Fruit fly (Drosophila melanogaster) whole organism, adult: Measurements from ENCODE around the gene Kat60.
A peak's percentile ranks its signal among the peaks of the same experiment; 100 is the strongest.

Source experiments
- CG11617 ChIP-seq: fragments of 200-800 bp; sonication (Bioruptor generic); optimal IDR thresholded peaks from 2 replicates; lab custom pipeline; 2017; ENCODE audit warnings: mild to moderate bottlenecking, missing biosample characterization, missing genetic modification reagents, missing genetic modification characterization
- CG12768 ChIP-seq: fragments of 200-800 bp; sonication (Bioruptor generic); optimal IDR thresholded peaks from 2 replicates; lab custom pipeline; 2017; ENCODE audit warnings: missing biosample characterization, missing genetic modification characterization, mild to moderate bottlenecking, moderate library complexity, missing genetic modification reagents
- CG14711 ChIP-seq: fragments of 200-800 bp; sonication (Bioruptor generic); optimal IDR thresholded peaks from 2 replicates; lab custom pipeline; 2018; ENCODE audit warnings: missing biosample characterization, mild to moderate bottlenecking, missing genetic modification characterization, moderate library complexity
- CG1620 ChIP-seq: fragments of 200-800 bp; sonication (Bioruptor generic); optimal IDR thresholded peaks from 2 replicates; lab custom pipeline; 2016; ENCODE audit warnings: missing biosample characterization, missing genetic modification characterization
- CG33017 ChIP-seq: fragments of 200-800 bp; sonication (Bioruptor generic); optimal IDR thresholded peaks from 2 replicates; lab custom pipeline; 2018; ENCODE audit warnings: missing biosample characterization, mild to moderate bottlenecking, missing genetic modification characterization, moderate library complexity
- CG5204 ChIP-seq: fragments of 200-800 bp; sonication (Bioruptor generic); optimal IDR thresholded peaks from 2 replicates; lab custom pipeline; 2016; ENCODE audit warnings: missing biosample characterization, missing genetic modification characterization
- CG7045 ChIP-seq: fragments of 200-800 bp; sonication (Bioruptor generic); optimal IDR thresholded peaks from 2 replicates; lab custom pipeline; 2017; ENCODE audit warnings: missing biosample characterization, mild to moderate bottlenecking, missing genetic modification characterization
- CG7101 ChIP-seq: fragments of 200-800 bp; sonication (Bioruptor generic); optimal IDR thresholded peaks from 2 replicates; lab custom pipeline; 2018; ENCODE audit warnings: missing biosample characterization, mild to moderate bottlenecking, missing genetic modification characterization, moderate library complexity
- Clk ChIP-seq: fragments of 200-800 bp; sonication (Bioruptor generic); optimal IDR thresholded peaks from 2 replicates; lab custom pipeline; 2017; ENCODE audit warnings: missing biosample characterization, missing genetic modification characterization
- Crg-1 ChIP-seq: fragments of 200-800 bp; sonication (Bioruptor generic); optimal IDR thresholded peaks from 2 replicates; lab custom pipeline; 2016; ENCODE audit warnings: missing biosample characterization, missing genetic modification characterization
- Hr96 ChIP-seq: fragments of 200-800 bp; sonication (Bioruptor generic); optimal IDR thresholded peaks from 2 replicates; lab custom pipeline; 2016; ENCODE audit warnings: missing biosample characterization, missing genetic modification characterization
- Mnt ChIP-seq: fragments of 200-800 bp; sonication (Bioruptor generic); optimal IDR thresholded peaks from 2 replicates; lab custom pipeline; 2016; ENCODE audit warnings: missing biosample characterization, mild to moderate bottlenecking, missing genetic modification characterization
- bab1 ChIP-seq: fragments of 200-800 bp; sonication (Bioruptor generic); optimal IDR thresholded peaks from 3 replicates; lab custom pipeline; 2019; ENCODE audit warnings: missing biosample characterization, mild to moderate bottlenecking, missing genetic modification characterization, moderate library complexity
- cic ChIP-seq: fragments of 200-800 bp; sonication (Bioruptor generic); optimal IDR thresholded peaks from 2 replicates; lab custom pipeline; 2017; ENCODE audit warnings: missing biosample characterization, mild to moderate bottlenecking, missing genetic modification characterization, moderate library complexity
- cnc ChIP-seq, 2 experiments: fragments of >200 bp; optimal IDR thresholded peaks; 2 replicates each; lab custom pipeline; 2017
- kay ChIP-seq: fragments of 200-800 bp; sonication (Bioruptor generic); peaks from one replicate; lab custom pipeline; 2016; ENCODE audit warnings: missing biosample characterization, missing genetic modification characterization, borderline replicate concordance
- ovo ChIP-seq: fragments of 200-800 bp; sonication (Bioruptor generic); optimal IDR thresholded peaks from 2 replicates; lab custom pipeline; 2016; ENCODE audit warnings: missing biosample characterization, missing genetic modification characterization
- pad ChIP-seq: fragments of 200-800 bp; sonication (Bioruptor generic); optimal IDR thresholded peaks from 3 replicates; lab custom pipeline; 2017; ENCODE audit warnings: missing biosample characterization, missing genetic modification characterization, mild to moderate bottlenecking, moderate library complexity, missing genetic modification reagents
- tj ChIP-seq: fragments of 200-800 bp; sonication (Bioruptor generic); optimal IDR thresholded peaks from 3 replicates; lab custom pipeline; 2017; ENCODE audit warnings: missing biosample characterization, mild to moderate bottlenecking, missing genetic modification characterization, moderate library complexity
- toe ChIP-seq: fragments of 200-800 bp; sonication (Bioruptor generic); optimal IDR thresholded peaks from 2 replicates; lab custom pipeline; 2016; ENCODE audit warnings: missing biosample characterization, missing genetic modification characterization

Kat60 gene

DNA sequence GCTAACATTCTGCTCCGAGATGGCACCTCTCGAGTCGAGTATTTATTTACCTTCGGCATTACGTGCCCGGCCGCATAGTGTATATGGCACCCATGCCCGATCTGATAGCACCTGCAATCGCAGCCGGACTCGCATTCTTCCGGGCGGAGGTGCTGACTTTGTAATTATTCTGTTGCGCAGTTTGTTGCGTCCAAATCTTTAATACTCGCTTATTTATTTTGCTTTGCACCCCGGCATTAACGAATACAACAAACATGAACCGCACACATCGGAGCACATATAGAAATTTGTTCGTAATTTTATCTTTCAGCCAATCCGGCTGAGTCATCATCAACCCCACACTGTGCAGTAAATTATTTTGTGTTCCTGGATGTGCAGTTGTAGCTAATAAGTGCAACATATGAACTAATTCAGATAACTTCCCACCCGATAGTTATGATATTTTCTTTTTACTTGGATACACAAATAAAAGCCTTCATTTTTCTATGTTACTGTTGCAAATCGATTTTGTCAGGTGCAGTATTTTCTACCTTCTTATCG, 30.1 kb upstream of the Kat60 start:
- TF ChIP-seq pad = no peak
- TF ChIP-seq Mnt (GFP tag; lab: Kevin White, UChicago) = peak; percentile 55
- no peak for TF ChIP-seq Clk (GFP tag; lab: Kevin White, UChicago)
- TF ChIP-seq CG1620 (GFP tag; lab: Kevin White, UChicago) = peak; percentile 4
- peak; percentile 14 for TF ChIP-seq CG12768 (GFP tag; lab: Kevin White, UChicago)
- no peak for TF ChIP-seq toe (GFP tag; lab: Kevin White, UChicago)
- peak; percentile 83 for TF ChIP-seq tj (GFP tag; lab: Kevin White, UChicago)
- TF ChIP-seq CG11617 (GFP tag; lab: Kevin White, UChicago) = no peak
- no peak for TF ChIP-seq Hr96 (GFP tag; lab: Kevin White, UChicago)
- no peak for TF ChIP-seq CG14711 (tag; lab: Kevin White, UChicago)
- TF ChIP-seq kay (GFP tag; lab: Kevin White, UChicago) = peak; percentile 96
- peak; percentile 28 for TF ChIP-seq CG33017 (tag; lab: Kevin White, UChicago)
- peak; percentile 27 for TF ChIP-seq Crg-1 (GFP tag; lab: Kevin White, UChicago)
- TF ChIP-seq CG5204 (GFP tag; lab: Kevin White, UChicago) = no peak
- TF ChIP-seq CG7101 (tag; lab: Kevin White, UChicago) = peak; percentile 20
- TF ChIP-seq CG7045 = no peak
- TF ChIP-seq ovo = peak; percentile 36
- TF ChIP-seq cic = peak; percentile 76
- TF ChIP-seq bab1 (GFP tag; lab: Kevin White, UChicago) = no peak
- TF ChIP-seq cnc (optimal IDR thresholded peaks at IDR 0.05; lab: Kevin White, UChicago) = peak in 1 of 2 experiments; percentile 70

DNA sequence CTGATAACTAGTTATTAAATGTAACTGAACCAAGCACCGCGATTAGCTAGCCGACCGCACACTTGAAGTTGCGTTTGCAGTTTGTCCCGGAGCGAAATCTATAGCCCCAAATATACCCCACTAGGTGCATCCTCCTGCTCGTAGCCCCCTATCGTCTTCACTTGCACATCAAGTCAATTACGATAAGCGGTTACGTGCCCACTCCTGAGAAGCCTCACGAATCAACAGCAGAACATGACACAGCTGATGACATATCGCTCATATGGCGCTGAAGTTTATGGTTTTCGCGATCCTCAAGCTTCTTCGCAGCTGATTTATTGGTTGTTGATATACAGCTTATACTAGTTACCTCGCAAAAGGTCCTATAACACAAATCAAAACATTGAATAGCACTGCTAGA, 29.3 kb upstream of the Kat60 start:
- no peak for TF ChIP-seq CG7101 (tag; lab: Kevin White, UChicago)
- TF ChIP-seq CG12768 (GFP tag; lab: Kevin White, UChicago) = peak; percentile 29
- TF ChIP-seq bab1 (GFP tag; lab: Kevin White, UChicago) = no peak
- no peak for TF ChIP-seq Crg-1 (GFP tag; lab: Kevin White, UChicago)
- TF ChIP-seq cic = peak; percentile 56
- no peak for TF ChIP-seq cnc (optimal IDR thresholded peaks at IDR 0.05; lab: Kevin White, UChicago)
- no peak for TF ChIP-seq kay (GFP tag; lab: Kevin White, UChicago)
- TF ChIP-seq ovo = no peak
- peak; percentile 30 for TF ChIP-seq CG33017 (tag; lab: Kevin White, UChicago)

DNA sequence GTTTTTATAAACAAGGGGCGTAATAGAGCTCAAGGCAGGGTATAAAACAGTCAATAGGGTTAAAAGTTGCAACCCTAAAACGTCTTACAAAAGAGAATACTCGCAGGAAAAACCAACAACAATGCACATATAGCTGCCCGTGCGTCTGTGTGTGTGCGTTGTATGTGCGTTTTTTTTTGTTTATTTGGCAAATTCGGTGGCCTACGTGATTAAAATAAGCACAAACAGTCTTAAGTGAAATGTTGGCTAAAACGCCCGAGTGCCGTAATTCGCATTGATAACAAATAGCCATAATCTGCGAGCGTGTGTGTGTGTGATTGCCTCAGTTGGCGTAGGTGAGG, 25.1 kb upstream of the Kat60 start:
- no peak for TF ChIP-seq CG5204 (GFP tag; lab: Kevin White, UChicago)
- TF ChIP-seq tj (GFP tag; lab: Kevin White, UChicago) = peak; percentile 85

DNA sequence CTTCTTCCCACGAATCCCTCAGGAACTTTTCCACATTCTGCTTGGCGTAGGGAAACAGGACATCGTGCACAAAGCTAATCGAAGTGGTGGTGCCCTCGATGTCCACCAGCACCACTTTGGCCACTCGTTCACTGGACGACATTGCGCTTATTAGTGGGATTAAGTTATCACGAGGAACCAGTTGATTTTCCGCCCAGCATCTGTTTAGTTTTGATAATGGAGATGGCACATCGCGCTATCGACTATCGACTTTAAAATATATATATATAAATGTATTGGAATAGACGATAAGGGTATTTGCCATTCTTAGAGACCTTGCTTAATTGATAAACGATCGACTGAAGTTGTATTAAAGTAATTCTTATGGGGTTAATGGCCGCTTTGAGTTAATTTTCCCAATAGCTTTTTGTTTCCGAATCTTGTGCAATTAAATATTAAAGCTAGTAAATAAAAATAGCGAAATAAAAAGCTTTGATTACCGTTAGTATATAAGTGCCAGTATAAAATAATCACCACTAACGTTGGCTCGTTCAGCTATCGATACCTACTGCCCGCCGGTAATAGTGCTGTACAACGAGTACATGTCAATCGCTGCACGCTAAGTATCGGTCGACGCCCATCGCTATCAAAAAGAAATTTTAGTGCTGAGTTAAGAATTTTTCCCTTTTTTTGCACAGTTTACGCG, 24.6 kb upstream of the Kat60 start, which contains the start of the genes Enoph and Hph:
Gene Enoph, minus strand, starts transcription at position 220 of the 685 bp plus-strand sequence.
Gene Hph, plus strand, starts transcription at position 576 of the 685 bp plus-strand sequence.
- TF ChIP-seq toe (GFP tag; lab: Kevin White, UChicago) = peak; percentile 82
- no peak for TF ChIP-seq cnc (optimal IDR thresholded peaks at IDR 0.05; lab: Kevin White, UChicago)
- peak; percentile 67 for TF ChIP-seq Mnt (GFP tag; lab: Kevin White, UChicago)
- TF ChIP-seq CG12768 (GFP tag; lab: Kevin White, UChicago) = peak; percentile 71
- TF ChIP-seq CG1620 (GFP tag; lab: Kevin White, UChicago) = peak; percentile 61
- peak; percentile 79 for TF ChIP-seq CG11617 (GFP tag; lab: Kevin White, UChicago)
- peak; percentile 70 for TF ChIP-seq CG7101 (tag; lab: Kevin White, UChicago)
- TF ChIP-seq Crg-1 (GFP tag; lab: Kevin White, UChicago) = peak; percentile 70
- peak; percentile 74 for TF ChIP-seq CG7045
- peak; percentile 49 for TF ChIP-seq CG14711 (tag; lab: Kevin White, UChicago)
- peak; percentile 33 for TF ChIP-seq cic
- TF ChIP-seq ovo = peak; percentile 75
- peak; percentile 61 for TF ChIP-seq Clk (GFP tag; lab: Kevin White, UChicago)
- TF ChIP-seq Hr96 (GFP tag; lab: Kevin White, UChicago) = peak; percentile 75
- TF ChIP-seq CG33017 (tag; lab: Kevin White, UChicago) = peak; percentile 79
- peak; percentile 93 for TF ChIP-seq tj (GFP tag; lab: Kevin White, UChicago)
- TF ChIP-seq pad = peak; percentile 57
- TF ChIP-seq bab1 (GFP tag; lab: Kevin White, UChicago) = no peak
- peak; percentile 56 for TF ChIP-seq kay (GFP tag; lab: Kevin White, UChicago)
- no peak for TF ChIP-seq CG5204 (GFP tag; lab: Kevin White, UChicago)

DNA sequence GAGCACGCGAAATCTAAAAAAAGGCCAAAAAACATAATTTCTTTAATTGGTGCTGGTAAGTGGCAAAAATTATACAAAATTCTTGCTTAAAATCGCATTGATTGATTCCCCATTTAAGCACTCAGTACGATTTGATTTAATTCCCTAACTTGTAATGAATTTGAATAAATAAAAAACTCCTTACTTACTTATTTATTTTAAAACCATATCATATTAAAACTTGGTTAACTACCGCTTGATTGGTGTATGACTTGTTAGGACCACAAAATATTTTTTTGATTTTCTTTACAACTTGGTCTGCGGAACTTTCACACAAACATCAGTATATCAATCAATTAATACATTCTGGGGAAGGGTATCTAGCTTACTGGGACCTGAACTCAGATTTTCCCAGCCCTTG, 20.8 kb upstream of the Kat60 start, which contains the start of gene CG1113:
Gene CG1113, plus strand, starts transcription at position 301 of the 400 bp plus-strand sequence.
- TF ChIP-seq toe (GFP tag; lab: Kevin White, UChicago) (no peak), pad (no peak), bab1 (GFP tag; lab: Kevin White, UChicago) (no peak), cnc (optimal IDR thresholded peaks at IDR 0.05; lab: Kevin White, UChicago) (no peak), CG1620 (GFP tag; lab: Kevin White, UChicago) (no peak), CG7101 (tag; lab: Kevin White, UChicago) (no peak), CG14711 (tag; lab: Kevin White, UChicago) (no peak)
